Worm (Caenorhabditis elegans) whole organism, L1 larva: ENCODE data around the gene let-413.

ENCODE experiments used
- C16A3.4 ChIP-seq: fragments of 150-350 bp; optimal IDR thresholded peaks from 2 replicates; lab custom pipeline; 2014; ENCODE audit warnings: missing biosample characterization, missing genetic modification characterization
- aha-1 ChIP-seq: fragments of 150-350 bp; optimal IDR thresholded peaks from 2 replicates; lab custom pipeline; 2014; ENCODE audit warnings: missing biosample characterization, missing genetic modification characterization
- ama-1 ChIP-seq: fragments of 150-350 bp; optimal IDR thresholded peaks from 2 replicates; lab custom pipeline; 2014
- blmp-1 ChIP-seq: fragments of 150-350 bp; optimal IDR thresholded peaks from 2 replicates; lab custom pipeline; 2014; ENCODE audit warnings: missing biosample characterization, missing genetic modification characterization
- ceh-8 ChIP-seq: fragments of 200-800 bp; sonication (Bioruptor generic); optimal IDR thresholded peaks from 2 replicates; lab custom pipeline; 2018; ENCODE audit warnings: mild to moderate bottlenecking, missing genetic modification characterization, moderate library complexity, missing compliant biosample characterization
- ceh-82 ChIP-seq, 3 experiments: fragments of 150-350 bp in 1 of 3; sonication (generic microtip) in 2 of 3; optimal IDR thresholded peaks; 2 replicates each; lab custom pipeline; 2014 to 2017; ENCODE audit warnings: missing biosample characterization in 3 of 3, missing genetic modification characterization in 3 of 3
- dpl-1 ChIP-seq, 3 experiments: fragments of 150-350 bp in 2 of 3; sonication (generic microtip) in 1 of 3; optimal IDR thresholded peaks; 2 replicates each; lab custom pipeline; 2014 to 2017; ENCODE audit warnings: missing biosample characterization in 3 of 3, missing genetic modification characterization in 3 of 3, missing genetic modification reagents in 3 of 3
- efl-1 ChIP-seq, 4 experiments: fragments of 150-350 bp; optimal IDR thresholded peaks in 3 of 4; peaks in 1 of 4; 1 replicate in 1 of 4; 2 replicates in 3 of 4; lab custom pipeline; 2014; ENCODE audit warnings: missing biosample characterization in 2 of 4, missing genetic modification characterization in 2 of 4, missing genetic modification reagents in 2 of 4
- egl-13 ChIP-seq: sonication (generic microtip); optimal IDR thresholded peaks from 2 replicates; lab custom pipeline; 2016; ENCODE audit warnings: missing genotype, missing genetic modification reagents, missing genetic modification characterization, missing compliant biosample characterization
- ets-5 ChIP-seq: fragments of 200-800 bp; sonication (Bioruptor generic); IDR thresholded peaks from 2 replicates; pipeline ENCODE4 v1.3.6; 2022; ENCODE audit warnings: missing genetic modification characterization, missing compliant biosample characterization
- fkh-4 ChIP-seq: sonication (generic microtip); optimal IDR thresholded peaks from 2 replicates; lab custom pipeline; 2016; ENCODE audit warnings: missing compliant biosample characterization, missing genetic modification characterization, borderline replicate concordance
- fkh-8 ChIP-seq: sonication (generic microtip); optimal IDR thresholded peaks from 2 replicates; lab custom pipeline; 2016; ENCODE audit warnings: mild to moderate bottlenecking, missing genetic modification characterization, missing compliant biosample characterization
- lin-13 ChIP-seq: fragments of 150-350 bp; optimal IDR thresholded peaks from 2 replicates; lab custom pipeline; 2014; ENCODE audit warnings: missing biosample characterization, missing genetic modification reagents, missing genetic modification characterization
- lin-14 ChIP-seq: fragments of 200-800 bp; sonication (Bioruptor generic); optimal IDR thresholded peaks from 2 replicates; lab custom pipeline; 2018; ENCODE audit warnings: mild to moderate bottlenecking, missing genetic modification characterization, moderate library complexity, missing compliant biosample characterization
- lin-15B ChIP-seq: fragments of 150-350 bp; sonication (generic microtip); optimal IDR thresholded peaks from 3 replicates; lab custom pipeline; 2014; ENCODE audit warnings: missing biosample characterization, missing genetic modification characterization
- lin-35 ChIP-seq, 2 experiments: fragments of 150-350 bp; optimal IDR thresholded peaks; 2 replicates each; lab custom pipeline; 2014; ENCODE audit warnings: missing biosample characterization in 2 of 2, missing genetic modification characterization in 2 of 2, missing genetic modification reagents in 2 of 2
- lsy-2 ChIP-seq, 2 experiments: fragments of 150-350 bp; optimal IDR thresholded peaks; 2 replicates each; lab custom pipeline; 2014; ENCODE audit warnings: missing biosample characterization in 2 of 2, missing genetic modification characterization in 2 of 2
- mdl-1 ChIP-seq, 2 experiments: fragments of 150-350 bp; optimal IDR thresholded peaks; 2 replicates each; lab custom pipeline; 2014 to 2017; ENCODE audit warnings: missing biosample characterization in 2 of 2, missing genetic modification characterization in 2 of 2, inconsistent platforms in 1 of 2
- mep-1 ChIP-seq: fragments of 150-350 bp; optimal IDR thresholded peaks from 2 replicates; lab custom pipeline; 2014; ENCODE audit warnings: missing biosample characterization, missing genetic modification characterization
- nhr-20 ChIP-seq: sonication (generic microtip); optimal IDR thresholded peaks from 2 replicates; lab custom pipeline; 2016; ENCODE audit warnings: mild to moderate bottlenecking, missing genetic modification characterization, missing compliant biosample characterization
- nhr-237 ChIP-seq: fragments of 150-350 bp; optimal IDR thresholded peaks from 2 replicates; lab custom pipeline; 2014; ENCODE audit warnings: missing biosample characterization, missing genetic modification characterization
- nhr-71 ChIP-seq: sonication (generic microtip); optimal IDR thresholded peaks from 2 replicates; lab custom pipeline; 2016; ENCODE audit warnings: mild to moderate bottlenecking, missing genetic modification characterization, moderate library complexity, missing compliant biosample characterization
- nhr-85 ChIP-seq: sonication (generic microtip); peaks from one replicate; lab custom pipeline; 2016; ENCODE audit warnings: missing genetic modification characterization, inconsistent platforms, missing compliant biosample characterization
- snpc-4 ChIP-seq: fragments of 150-350 bp; optimal IDR thresholded peaks from 2 replicates; lab custom pipeline; 2014; ENCODE audit warnings: missing biosample characterization, missing genetic modification characterization
- snu-23 ChIP-seq: sonication (generic microtip); optimal IDR thresholded peaks from 2 replicates; lab custom pipeline; 2016; ENCODE audit warnings: missing genetic modification characterization, missing compliant biosample characterization
- swsn-7 ChIP-seq: sonication (generic microtip); optimal IDR thresholded peaks from 2 replicates; lab custom pipeline; 2016; ENCODE audit warnings: missing genetic modification characterization, missing compliant biosample characterization
- unc-30 ChIP-seq: sonication (generic microtip); optimal IDR thresholded peaks from 2 replicates; lab custom pipeline; 2017; ENCODE audit warnings: missing biosample characterization, missing genetic modification characterization
- vab-15 ChIP-seq: sonication (generic microtip); optimal IDR thresholded peaks from 2 replicates; lab custom pipeline; 2017; ENCODE audit warnings: missing genotype, mild to moderate bottlenecking, missing genetic modification characterization, missing compliant biosample characterization
- xbp-1 ChIP-seq: sonication (generic microtip); optimal IDR thresholded peaks from 2 replicates; lab custom pipeline; 2016; ENCODE audit warnings: missing genetic modification characterization, missing compliant biosample characterization

Gene let-413

DNA sequence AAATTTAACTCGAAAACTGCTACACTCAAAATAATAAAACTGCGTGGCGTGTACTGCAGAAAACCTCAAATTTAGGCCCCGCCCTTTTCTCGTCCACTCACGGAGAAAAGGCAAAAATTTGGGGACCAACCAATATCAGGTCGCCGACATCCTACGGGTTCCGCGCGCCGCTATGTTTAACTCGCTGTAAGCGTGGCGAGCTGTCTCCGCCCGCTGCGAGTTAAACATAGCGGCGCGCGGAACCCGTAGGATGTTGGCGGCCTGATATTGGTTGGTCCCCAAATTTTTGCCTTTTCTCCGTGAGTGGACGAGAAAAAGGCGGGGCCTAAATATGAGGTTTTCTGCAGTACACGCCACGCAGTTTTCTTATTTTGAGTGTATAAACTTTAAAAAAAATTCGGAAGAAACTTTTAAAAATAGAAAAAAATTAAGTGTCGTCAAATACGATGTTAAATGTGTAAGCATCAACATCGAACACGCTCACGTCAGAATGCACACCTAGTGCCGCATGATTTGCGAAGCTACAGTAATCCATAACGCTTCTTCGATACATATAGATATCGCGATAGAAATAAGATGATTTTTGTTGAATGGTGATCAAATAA lies 37.2 kb upstream of the let-413 start:
- peak; percentile 67 for TF ChIP-seq snpc-4 (tag; lab: Kevin White, UChicago)
- TF ChIP-seq, all 84 proteins: peak for 1; not testable (repeated sequence) for 83

DNA sequence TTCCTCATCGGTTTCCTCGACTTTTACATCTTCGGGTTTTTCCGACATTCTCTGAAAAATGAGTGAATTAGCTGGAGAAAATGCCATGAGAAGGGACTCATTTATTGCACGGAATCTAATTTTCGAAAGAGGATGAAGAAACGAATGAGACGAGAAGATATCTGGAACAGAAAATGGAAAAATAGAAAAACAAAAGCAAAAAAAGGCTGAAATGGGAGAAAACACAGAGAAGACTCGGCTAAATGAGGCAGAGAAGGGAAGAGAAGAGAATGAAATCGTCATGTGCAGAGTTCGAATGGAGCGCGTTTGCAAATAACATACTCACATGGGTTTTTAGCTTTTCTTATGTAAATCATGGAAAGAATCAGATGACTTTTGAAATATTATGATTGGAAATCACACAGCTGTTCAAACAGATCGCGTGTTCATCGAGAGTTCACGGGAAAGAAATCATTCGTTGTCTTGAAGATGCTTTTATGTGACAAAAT lies 36.4 kb upstream of the let-413 start, which contains the start of gene Y97E10AR.6:
Y97E10AR.6 (minus strand) TSS at position 51 of the 488 bp plus-strand sequence.
- TF ChIP-seq blmp-1 (tag; lab: Kevin White, UChicago) (peak; percentile 5), lin-35 (GFP tag; optimal IDR thresholded peaks at IDR 0.05; lab: Kevin White, UChicago) (peak; percentile 38 to 78), aha-1 (tag; lab: Kevin White, UChicago) (no peak), C16A3.4 (tag; lab: Kevin White, UChicago) (peak; percentile 46), mdl-1 (tag; optimal IDR thresholded peaks at IDR 0.05; lab: Kevin White, UChicago) (peak in 1 of 2 experiments; percentile 63), vab-15 (tag; lab: Kevin White, UChicago) (no peak), ceh-82 (tag; optimal IDR thresholded peaks at IDR 0.05; lab: Kevin White, UChicago) (peak in 1 of 3 experiments; percentile 26), swsn-7 (tag; lab: Kevin White, UChicago) (no peak), snu-23 (GFP tag; lab: Kevin White, UChicago) (peak; percentile 36), mep-1 (tag; lab: Kevin White, UChicago) (peak; percentile 44), unc-30 (tag; lab: Kevin White, UChicago) (no peak), lin-15B (peak; percentile 20), lsy-2 (tag; optimal IDR thresholded peaks at IDR 0.05; lab: Kevin White, UChicago) (peak in 1 of 2 experiments; percentile 50), lin-14 (GFP tag; lab: Kevin White, UChicago) (peak; percentile 54), snpc-4 (tag; lab: Kevin White, UChicago) (peak; percentile 16), efl-1 (optimal IDR thresholded peaks at IDR 0.05; lab: Kevin White, UChicago) (peak; percentile 41 to 51), efl-1 (GFP tag; optimal IDR thresholded peaks at IDR 0.05 in 1 of 2; lab: Kevin White, UChicago) (peak; percentile 55 to 73), dpl-1 (GFP tag; optimal IDR thresholded peaks at IDR 0.05; lab: Kevin White, UChicago) (peak; percentile 4 to 54 (median 29)), nhr-71 (peak; percentile 23)
- TF ChIP-seq, all 84 proteins: peak for 14

DNA sequence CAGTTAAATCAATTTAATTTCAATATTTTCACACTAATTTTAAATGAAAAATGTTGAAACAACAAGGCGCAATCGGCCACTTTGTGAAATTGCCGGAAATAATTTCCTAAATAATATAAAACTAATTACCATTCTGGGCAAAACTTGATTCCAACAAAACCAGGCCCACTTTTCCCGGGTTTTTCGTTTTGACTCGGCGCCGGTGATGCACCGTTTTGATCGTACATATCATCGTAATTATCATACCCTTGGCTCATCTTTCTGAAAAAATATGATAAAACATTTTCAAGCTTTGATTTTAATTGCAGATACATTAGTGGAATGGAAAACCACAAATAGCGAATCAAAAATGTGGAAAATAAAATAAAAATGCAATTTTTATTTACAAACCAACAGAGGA lies 34.5 kb upstream of the let-413 start, which contains the start of gene rpb-9:
rpb-9 (minus strand) TSS at position 314 of the 400 bp plus-strand sequence.
- TF ChIP-seq efl-1 (optimal IDR thresholded peaks at IDR 0.05; lab: Kevin White, UChicago) (no peak), efl-1 (GFP tag; optimal IDR thresholded peaks at IDR 0.05 in 1 of 2; lab: Kevin White, UChicago) (peak in 1 of 2 experiments; percentile 36), fkh-4 (tag; lab: Kevin White, UChicago) (no peak), xbp-1 (tag; lab: Kevin White, UChicago) (no peak)

DNA sequence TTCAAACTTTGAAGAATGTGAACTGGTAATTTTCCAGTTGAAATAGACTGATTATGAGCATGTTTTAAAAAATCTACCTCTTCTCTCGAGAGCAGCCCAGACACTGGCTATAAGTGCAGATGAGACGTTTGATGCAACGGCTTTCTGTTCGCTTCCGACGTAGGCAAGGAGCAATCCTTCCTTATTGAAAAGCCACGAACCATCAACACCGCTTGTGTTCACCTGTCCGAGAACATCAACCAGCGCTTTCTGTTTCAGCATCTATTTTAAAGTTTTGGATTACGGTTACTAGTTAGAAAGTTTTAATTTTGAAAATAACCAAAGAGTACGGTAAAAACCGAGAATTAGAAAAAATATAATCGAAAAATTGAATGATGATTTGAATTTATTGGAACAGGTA lies 33.3 kb upstream of the let-413 start, which contains the start of gene lmtr-2:
lmtr-2 (minus strand) TSS at position 261 of the 400 bp plus-strand sequence.
- TF ChIP-seq lin-15B (no peak), ama-1 (lab: Kevin White, UChicago) (peak; percentile 22), egl-13 (tag; lab: Kevin White, UChicago) (no peak), ets-5 (GFP tag; lab: Robert Waterston, UW) (no peak)

DNA sequence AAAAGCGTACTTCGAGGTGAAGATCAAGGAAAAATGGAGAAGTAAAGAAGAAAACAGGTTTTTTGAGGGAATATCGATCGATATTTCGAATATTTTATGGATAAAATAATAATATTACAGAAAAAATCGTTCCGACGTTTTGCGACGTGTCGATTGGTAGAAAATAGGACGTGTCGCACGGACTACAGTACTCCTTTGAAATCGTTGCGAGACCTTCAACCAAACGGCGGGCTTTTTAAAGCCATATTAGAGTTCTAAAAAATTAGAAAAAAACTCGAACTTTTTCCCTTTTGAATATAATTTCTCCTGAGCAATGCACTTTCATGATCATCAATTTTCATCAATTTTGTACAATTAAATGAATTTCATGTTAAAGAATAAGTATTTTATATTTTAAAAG lies 32.5 kb upstream of the let-413 start, which contains the start of gene Y97E10AR.4:
Y97E10AR.4 (minus strand) TSS at position 131 of the 400 bp plus-strand sequence.
- no peak for TF ChIP-seq fkh-8 (tag; lab: Kevin White, UChicago)
- TF ChIP-seq nhr-85 (tag; lab: Kevin White, UChicago) = peak; percentile 42
- TF ChIP-seq lin-13 = no peak
- no peak for TF ChIP-seq nhr-237 (tag; lab: Kevin White, UChicago)
- TF ChIP-seq ceh-8 = no peak
- no peak for TF ChIP-seq nhr-20 (tag; lab: Kevin White, UChicago)
- TF ChIP-seq, all 84 proteins: peak for 1
